Worm (Caenorhabditis elegans) whole organism, L2 larva: ENCODE data around the gene mcm-3.

Experiments
- ceh-82 ChIP-seq: fragments of 150-350 bp; optimal IDR thresholded peaks from 2 replicates; lab custom pipeline; 2014; ENCODE audit warnings: missing biosample characterization, missing genetic modification characterization
- crh-2 ChIP-seq: sonication (generic microtip); optimal IDR thresholded peaks from 2 replicates; lab custom pipeline; 2017; ENCODE audit warnings: missing biosample characterization, missing genetic modification characterization
- lsy-2 ChIP-seq, 2 experiments: fragments of 150-350 bp in 1 of 2; sonication (generic microtip) in 1 of 2; optimal IDR thresholded peaks; 2 replicates each; lab custom pipeline; 2014 to 2017; ENCODE audit warnings: missing biosample characterization in 2 of 2, missing genetic modification characterization in 2 of 2
- mdl-1 ChIP-seq, 2 experiments: fragments of 150-350 bp in 1 of 2; sonication (generic microtip) in 1 of 2; optimal IDR thresholded peaks; 2 replicates each; lab custom pipeline; 2017; ENCODE audit warnings: missing biosample characterization in 2 of 2, missing genetic modification characterization in 2 of 2
- nhr-11 ChIP-seq: fragments of 150-350 bp; optimal IDR thresholded peaks from 2 replicates; lab custom pipeline; 2014; ENCODE audit warnings: missing biosample characterization, missing genetic modification characterization
- nhr-12 ChIP-seq: fragments of 150-350 bp; optimal IDR thresholded peaks from 2 replicates; lab custom pipeline; 2014; ENCODE audit warnings: missing biosample characterization, missing genetic modification characterization
- unc-39 ChIP-seq: fragments of 150-350 bp; optimal IDR thresholded peaks from 2 replicates; lab custom pipeline; 2014; ENCODE audit warnings: missing biosample characterization, missing genetic modification characterization
- unc-55 ChIP-seq: fragments of 150-350 bp; sonication (generic microtip); optimal IDR thresholded peaks from 3 replicates; lab custom pipeline; 2014; ENCODE audit warnings: missing biosample characterization, missing genetic modification reagents, missing genetic modification characterization
- unc-62 ChIP-seq: fragments of 150-350 bp; optimal IDR thresholded peaks from 2 replicates; lab custom pipeline; 2014; ENCODE audit warnings: missing biosample characterization, missing genetic modification reagents, missing genetic modification characterization

DNA sequence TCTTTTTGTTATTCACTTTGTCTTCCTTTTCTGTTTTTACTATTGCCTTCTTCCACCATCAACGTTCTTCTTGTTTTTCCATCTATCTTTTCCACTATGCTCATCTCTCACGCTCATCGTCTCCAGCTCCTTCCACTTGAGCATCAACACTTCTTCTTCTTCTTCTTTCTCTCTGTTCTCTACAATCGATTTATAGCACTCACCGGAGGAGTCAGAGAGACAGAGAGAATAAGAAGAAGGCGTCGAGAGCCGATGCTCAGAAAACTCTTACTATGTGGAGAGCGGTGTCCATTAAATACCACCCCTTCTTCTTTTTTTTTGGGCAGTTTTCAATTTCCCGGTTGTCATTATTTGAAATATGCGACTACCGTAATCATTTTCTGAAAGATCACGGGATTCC lies 15.5 kb upstream of the mcm-3 start:
- TF ChIP-seq lsy-2 (tag; optimal IDR thresholded peaks at IDR 0.05; lab: Kevin White, UChicago) = peak in 1 of 2 experiments; percentile 35
- TF ChIP-seq unc-62 (GFP tag; lab: Kevin White, UChicago) = no peak
- TF ChIP-seq nhr-11 (tag; lab: Kevin White, UChicago) = no peak
- no peak for TF ChIP-seq nhr-12 (tag; lab: Kevin White, UChicago)
- peak; percentile 32 for TF ChIP-seq crh-2 (tag; lab: Kevin White, UChicago)
- TF ChIP-seq unc-39 (tag; lab: Kevin White, UChicago) = no peak
- no peak for TF ChIP-seq ceh-82
- TF ChIP-seq mdl-1 (tag; optimal IDR thresholded peaks at IDR 0.05; lab: Kevin White, UChicago) = no peak
- TF ChIP-seq unc-55 (GFP tag; lab: Kevin White, UChicago) = peak; percentile 82
